Fruit fly (Drosophila melanogaster): Measurements from ENCODE around the gene out.

dm6 chrX:19261071-19261470 is 60.8 kb downstream of the out start, which contains the start of gene rictor:
- no peak for TF ChIP-seq Deaf1 (tag; optimal IDR thresholded peaks at IDR 0.05)
- TF ChIP-seq CG6254 (GFP tag; optimal IDR thresholded peaks at IDR 0.05) = no peak
- no peak for TF ChIP-seq kah (GFP tag; optimal IDR thresholded peaks at IDR 0.05)
- TF ChIP-seq mld (GFP tag; IDR thresholded peaks at IDR 0.05; ENCODE audit: partially characterized antibody) = no peak
- no peak for TF ChIP-seq vvl (GFP tag; IDR thresholded peaks at IDR 0.05)
- TF ChIP-seq chinmo (GFP tag; IDR thresholded peaks at IDR 0.05; ENCODE audit: partially characterized antibody) = 0 out of 4 replicates have a peak, but pooled peaks have one; percentile 15
- no peak for TF ChIP-seq CG8359 (GFP tag; optimal IDR thresholded peaks at IDR 0.05; ENCODE audit: borderline replicate concordance)
- no peak for TF ChIP-seq CG11695 (GFP tag; IDR thresholded peaks at IDR 0.05)
- no peak for TF ChIP-seq HLHmδ (GFP tag; optimal IDR thresholded peaks at IDR 0.05)
- no peak for TF ChIP-seq esg (GFP tag; conservative IDR thresholded peaks at IDR 0.05)
- no peak for TF ChIP-seq ato (GFP tag; IDR thresholded peaks at IDR 0.05; ENCODE audit: partially characterized antibody)
- no peak for TF ChIP-seq CG3163 (GFP tag; optimal IDR thresholded peaks at IDR 0.05)

Measured in whole organism, embryonic.